Worm (Caenorhabditis elegans) whole organism, mixed stage, embryonic: ENCODE data around the gene nhr-11.
A peak's percentile ranks its signal among the peaks of the same experiment; 100 is the strongest.

Experiments
- M03D4.4 ChIP-seq: sonication (generic microtip); optimal IDR thresholded peaks from 2 replicates; lab custom pipeline; 2017; ENCODE audit warnings: mild to moderate bottlenecking, missing genetic modification characterization, missing compliant biosample characterization
- bed-3 ChIP-seq: fragments of 200-800 bp; sonication (Bioruptor generic); optimal IDR thresholded peaks from 3 replicates; lab custom pipeline; 2018; ENCODE audit warnings: mild to moderate bottlenecking, missing genetic modification characterization, moderate library complexity, missing compliant biosample characterization
- blmp-1 ChIP-seq: fragments of 150-350 bp; optimal IDR thresholded peaks from 2 replicates; lab custom pipeline; 2014; ENCODE audit warnings: missing biosample characterization, missing genetic modification characterization
- ceh-39 ChIP-seq: fragments of 150-350 bp; optimal IDR thresholded peaks from 2 replicates; lab custom pipeline; 2014; ENCODE audit warnings: missing biosample characterization, missing genetic modification characterization
- ceh-43 ChIP-seq: fragments of 200-800 bp; sonication (Bioruptor generic); optimal IDR thresholded peaks from 2 replicates; lab custom pipeline; 2018; ENCODE audit warnings: mild to moderate bottlenecking, missing genetic modification characterization, moderate library complexity, missing compliant biosample characterization
- ceh-83 ChIP-seq: fragments of 200-800 bp; sonication (Bioruptor generic); optimal IDR thresholded peaks from 2 replicates; lab custom pipeline; 2018; ENCODE audit warnings: mild to moderate bottlenecking, missing genetic modification characterization, missing compliant biosample characterization
- ces-1 ChIP-seq: fragments of 150-350 bp; optimal IDR thresholded peaks from 2 replicates; lab custom pipeline; 2014; ENCODE audit warnings: missing biosample characterization, missing genetic modification reagents, missing genetic modification characterization
- cnd-1 ChIP-seq: fragments of 200-800 bp; sonication (Bioruptor generic); optimal IDR thresholded peaks from 2 replicates; lab custom pipeline; 2018; ENCODE audit warnings: mild to moderate bottlenecking, missing genetic modification characterization, missing compliant biosample characterization
- drap-1 ChIP-seq: fragments of 200-800 bp; sonication (Bioruptor generic); optimal IDR thresholded peaks from 3 replicates; lab custom pipeline; 2018; ENCODE audit warnings: mild to moderate bottlenecking, missing genetic modification characterization, missing compliant biosample characterization
- elt-1 ChIP-seq: sonication (generic microtip); optimal IDR thresholded peaks from 2 replicates; lab custom pipeline; 2017; ENCODE audit warnings: missing genetic modification characterization, mild to moderate bottlenecking, missing compliant biosample characterization, antibody characterized with exemption, moderate library complexity, borderline replicate concordance; ENCODE audit not compliant: insufficient read depth
- elt-3 ChIP-seq: fragments of 150-350 bp; optimal IDR thresholded peaks from 2 replicates; lab custom pipeline; 2014; ENCODE audit warnings: missing biosample characterization, missing genetic modification characterization
- flh-1 ChIP-seq: fragments of 200-800 bp; sonication (Bioruptor generic); optimal IDR thresholded peaks from 2 replicates; lab custom pipeline; 2018; ENCODE audit warnings: mild to moderate bottlenecking, missing genetic modification characterization, moderate library complexity, missing compliant biosample characterization
- ham-2 ChIP-seq: fragments of 200-800 bp; sonication (Bioruptor generic); optimal IDR thresholded peaks from 2 replicates; lab custom pipeline; 2018; ENCODE audit warnings: mild to moderate bottlenecking, missing genetic modification characterization, missing compliant biosample characterization
- hlh-1 ChIP-seq: fragments of 150-350 bp; optimal IDR thresholded peaks from 2 replicates; lab custom pipeline; 2014; ENCODE audit warnings: missing biosample characterization, missing genetic modification reagents, missing genetic modification characterization
- lin-13 ChIP-seq: fragments of 150-350 bp; optimal IDR thresholded peaks from 2 replicates; lab custom pipeline; 2014; ENCODE audit warnings: missing biosample characterization, missing genetic modification characterization
- lin-32 ChIP-seq: fragments of 200-800 bp; sonication (Bioruptor generic); optimal IDR thresholded peaks from 2 replicates; lab custom pipeline; 2018; ENCODE audit warnings: mild to moderate bottlenecking, missing genetic modification characterization, missing compliant biosample characterization
- lsy-2 ChIP-seq: fragments of 150-350 bp; optimal IDR thresholded peaks from 2 replicates; lab custom pipeline; 2014; ENCODE audit warnings: missing biosample characterization, missing genetic modification characterization
- mab-5 ChIP-seq: fragments of 150-350 bp; optimal IDR thresholded peaks from 2 replicates; lab custom pipeline; 2014; ENCODE audit warnings: missing biosample characterization, missing genetic modification characterization
- mep-1 ChIP-seq: fragments of 150-350 bp; optimal IDR thresholded peaks from 2 replicates; lab custom pipeline; 2017; ENCODE audit warnings: missing biosample characterization, missing genetic modification reagents, missing genetic modification characterization, inconsistent platforms
- mls-2 ChIP-seq: sonication (generic microtip); optimal IDR thresholded peaks from 2 replicates; lab custom pipeline; 2016; ENCODE audit warnings: mild to moderate bottlenecking, missing genetic modification characterization, moderate library complexity, missing compliant biosample characterization
- nhr-12 ChIP-seq: fragments of 150-350 bp; optimal IDR thresholded peaks from 2 replicates; lab custom pipeline; 2014; ENCODE audit warnings: missing biosample characterization, missing genetic modification characterization
- nhr-2 ChIP-seq: fragments of 150-350 bp; optimal IDR thresholded peaks from 2 replicates; lab custom pipeline; 2014; ENCODE audit warnings: missing biosample characterization, missing genetic modification characterization
- nhr-237 ChIP-seq: fragments of 150-350 bp; optimal IDR thresholded peaks from 2 replicates; lab custom pipeline; 2014; ENCODE audit warnings: missing biosample characterization, missing genetic modification characterization
- nhr-28 ChIP-seq: fragments of 150-350 bp; optimal IDR thresholded peaks from 2 replicates; lab custom pipeline; 2014; ENCODE audit warnings: missing biosample characterization, missing genetic modification characterization
- nhr-76 ChIP-seq: sonication (generic microtip); optimal IDR thresholded peaks from 2 replicates; lab custom pipeline; 2017; ENCODE audit warnings: missing biosample characterization, missing genetic modification characterization
- pha-4 ChIP-seq: fragments of 150-350 bp; optimal IDR thresholded peaks from 2 replicates; lab custom pipeline; 2018; ENCODE audit warnings: missing biosample characterization, missing genetic modification reagents, missing genetic modification characterization
- sem-2 ChIP-seq: fragments of 200-800 bp; sonication (Bioruptor generic); optimal IDR thresholded peaks from 2 replicates; lab custom pipeline; 2018; ENCODE audit warnings: mild to moderate bottlenecking, missing genetic modification characterization, missing compliant biosample characterization
- sptf-1 ChIP-seq: sonication (generic microtip); optimal IDR thresholded peaks from 2 replicates; lab custom pipeline; 2017; ENCODE audit warnings: mild to moderate bottlenecking, missing genetic modification characterization, moderate library complexity, missing compliant biosample characterization
- tbx-8 ChIP-seq: fragments of 200-800 bp; sonication (Bioruptor generic); optimal IDR thresholded peaks from 2 replicates; lab custom pipeline; 2018; ENCODE audit warnings: mild to moderate bottlenecking, missing genetic modification characterization, moderate library complexity, missing compliant biosample characterization
- unc-120 ChIP-seq: sonication (generic microtip); optimal IDR thresholded peaks from 2 replicates; lab custom pipeline; 2017; ENCODE audit warnings: missing genetic modification characterization, missing compliant biosample characterization; ENCODE audit not compliant: poor library complexity, severe bottlenecking
- unc-39 ChIP-seq: fragments of 150-350 bp; optimal IDR thresholded peaks from 2 replicates; lab custom pipeline; 2014; ENCODE audit warnings: missing biosample characterization, missing genetic modification characterization
- unc-62 ChIP-seq: fragments of 150-350 bp; optimal IDR thresholded peaks from 2 replicates; lab custom pipeline; 2014; ENCODE audit warnings: missing biosample characterization, missing genetic modification reagents, missing genetic modification characterization
- zip-8 ChIP-seq: fragments of 150-350 bp; optimal IDR thresholded peaks from 2 replicates; lab custom pipeline; 2014; ENCODE audit warnings: missing biosample characterization, missing genetic modification characterization
- ztf-11 ChIP-seq: fragments of 150-350 bp; optimal IDR thresholded peaks from 2 replicates; lab custom pipeline; 2014; ENCODE audit warnings: missing biosample characterization, missing genetic modification characterization

Gene nhr-11

DNA sequence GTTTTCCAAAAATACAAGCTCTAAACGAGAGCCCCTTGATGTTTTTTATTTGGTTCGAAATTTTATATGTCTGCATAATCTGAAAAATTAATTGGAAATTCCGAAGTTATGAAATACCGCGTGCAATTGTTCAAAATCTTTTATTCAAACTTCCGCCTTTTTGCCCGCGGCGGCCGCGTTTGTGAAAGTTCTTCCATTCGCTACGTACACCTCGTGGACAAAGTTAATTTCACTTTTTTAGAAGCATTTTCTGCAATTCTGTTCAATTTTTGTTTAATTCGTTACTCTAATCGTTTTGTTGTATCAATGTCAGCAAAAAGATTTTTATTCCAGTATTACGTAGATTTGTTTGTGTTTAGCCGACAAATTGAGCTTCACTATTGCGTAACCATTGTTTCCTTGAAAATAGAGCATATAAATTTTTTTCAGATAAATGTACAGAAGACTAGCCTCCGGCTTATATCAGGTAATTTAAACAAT lies 4.5 kb downstream of the nhr-11 start, which contains the start of gene mppb-1:
Gene mppb-1, plus strand, starts transcription at position 430 of the 480 bp plus-strand sequence.
- TF ChIP-seq mls-2 (tag; lab: Kevin White, UChicago) (no peak), lsy-2 (peak; percentile 54), blmp-1 (peak; percentile 80), unc-120 (peak; percentile 13), mab-5 (tag; lab: Kevin White, UChicago) (no peak), sptf-1 (tag; lab: Kevin White, UChicago) (peak; percentile 30), nhr-76 (tag; lab: Kevin White, UChicago) (no peak), ceh-83 (GFP tag; lab: Kevin White, UChicago) (no peak), flh-1 (GFP tag; lab: Kevin White, UChicago) (no peak), ceh-39 (tag; lab: Kevin White, UChicago) (no peak), unc-62 (GFP tag; lab: Kevin White, UChicago) (no peak), bed-3 (GFP tag; lab: Kevin White, UChicago) (no peak), tbx-8 (no peak), nhr-237 (tag; lab: Kevin White, UChicago) (peak; percentile 36), zip-8 (tag; lab: Kevin White, UChicago) (peak; percentile 79), nhr-12 (no peak), ztf-11 (tag; lab: Kevin White, UChicago) (no peak), hlh-1 (no peak), nhr-2 (tag; lab: Kevin White, UChicago) (no peak), drap-1 (peak; percentile 10), lin-32 (GFP tag; lab: Kevin White, UChicago) (no peak), mep-1 (tag; lab: Kevin White, UChicago) (peak; percentile 44), M03D4.4 (no peak), lin-13 (tag; lab: Kevin White, UChicago) (no peak), nhr-28 (no peak), elt-3 (tag; lab: Kevin White, UChicago) (no peak), ham-2 (no peak), ces-1 (GFP tag; lab: Kevin White, UChicago) (no peak)

DNA sequence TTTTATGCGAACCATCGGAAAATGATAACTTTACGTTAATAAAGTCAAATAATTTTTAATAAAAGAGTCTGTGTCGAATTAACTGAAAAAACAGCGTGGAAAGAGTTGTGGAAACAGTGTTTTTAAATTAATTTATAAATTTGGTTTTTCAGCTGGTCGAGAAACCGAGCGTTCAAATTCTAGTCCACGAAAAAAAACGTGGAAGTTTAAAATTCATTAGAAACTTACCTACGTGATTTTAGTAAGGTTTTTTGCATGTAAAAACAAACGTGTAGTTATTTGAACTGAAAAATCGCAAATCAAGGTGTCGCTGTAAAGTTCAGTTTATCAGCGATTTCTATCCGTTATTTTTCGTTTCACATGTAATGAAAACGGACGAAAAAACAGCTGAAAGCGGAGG lies 8.7 kb downstream of the nhr-11 start, which contains the start of gene mans-4:
Gene mans-4, minus strand, starts transcription at position 101 of the 400 bp plus-strand sequence.
- TF ChIP-seq ces-1 (GFP tag; lab: Kevin White, UChicago): no peak
- TF ChIP-seq cnd-1 (tag; lab: Kevin White, UChicago): no peak
- no peak for TF ChIP-seq ham-2
- TF ChIP-seq ceh-83 (GFP tag; lab: Kevin White, UChicago): no peak
- TF ChIP-seq lsy-2: no peak
- no peak for TF ChIP-seq mls-2 (tag; lab: Kevin White, UChicago)
- no peak for TF ChIP-seq lin-13 (tag; lab: Kevin White, UChicago)
- no peak for TF ChIP-seq nhr-12

DNA sequence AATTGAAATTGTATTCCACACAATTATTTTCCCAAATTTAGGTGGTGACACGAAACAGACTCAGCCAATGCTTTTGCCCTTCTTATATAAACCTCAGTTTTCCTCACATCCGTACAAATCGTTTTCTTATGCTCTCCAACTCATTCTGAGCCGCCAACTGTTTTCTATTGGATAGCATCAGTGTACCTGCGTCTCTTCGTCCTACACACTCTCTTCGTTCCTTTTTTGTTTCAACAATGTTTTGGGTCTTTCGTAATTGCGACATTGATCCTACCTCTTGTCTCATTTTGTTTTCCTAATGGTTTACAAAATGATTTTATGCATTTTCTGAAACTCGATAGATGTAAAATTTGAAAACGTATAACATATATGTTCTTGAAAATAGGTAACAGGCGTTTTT lies 9.5 kb downstream of the nhr-11 start:
- TF ChIP-seq hlh-1 (peak; percentile 79), pha-4 (tag; lab: Kevin White, UChicago) (no peak)

DNA sequence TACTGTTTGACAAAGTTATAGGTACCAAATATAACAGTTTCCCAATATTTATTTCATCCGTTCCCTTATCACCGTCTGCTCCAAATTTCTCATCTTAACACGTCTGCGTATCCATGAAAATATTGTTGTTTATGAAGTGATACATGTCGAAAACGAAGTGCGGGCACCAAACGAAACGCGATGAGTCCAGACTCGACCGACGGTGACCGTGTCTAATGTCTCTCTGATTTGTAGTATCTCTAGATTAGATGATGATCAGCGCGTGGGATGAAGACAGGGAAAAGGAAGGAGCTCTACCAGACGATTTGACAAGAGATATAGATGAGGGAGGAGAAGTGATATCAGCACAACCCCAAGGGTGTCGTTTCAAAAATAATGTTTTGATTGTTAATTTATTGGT lies 10.4 kb downstream of the nhr-11 start:
- peak; percentile 83 for TF ChIP-seq unc-120
- no peak for TF ChIP-seq ceh-83 (GFP tag; lab: Kevin White, UChicago)
- TF ChIP-seq elt-1: no peak
- no peak for TF ChIP-seq M03D4.4
- TF ChIP-seq flh-1 (GFP tag; lab: Kevin White, UChicago): no peak
- peak; percentile 33 for TF ChIP-seq unc-62 (GFP tag; lab: Kevin White, UChicago)
- TF ChIP-seq ceh-43 (GFP tag; lab: Kevin White, UChicago): no peak
- TF ChIP-seq unc-39: no peak
- peak; percentile 25 for TF ChIP-seq hlh-1

DNA sequence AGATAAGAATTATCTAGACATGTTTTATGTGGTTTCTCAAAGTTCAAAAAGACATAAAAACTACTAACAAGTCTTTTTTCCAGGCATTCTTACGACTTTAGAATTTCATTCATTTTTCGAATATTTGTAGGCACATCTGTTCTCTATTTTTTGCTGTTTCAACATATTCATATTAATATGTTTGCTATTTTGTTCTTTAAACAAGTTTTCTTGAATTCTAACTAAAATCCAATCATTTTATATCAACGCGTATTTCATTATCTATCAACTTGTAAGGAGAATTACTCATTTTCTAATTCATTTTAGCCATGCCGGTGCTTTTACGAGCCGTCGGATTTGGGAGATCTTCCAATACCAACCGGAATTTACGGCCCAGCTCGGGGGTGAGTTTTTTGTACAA lies 12.3 kb downstream of the nhr-11 start, which contains the start of gene twk-8:
Gene twk-8, plus strand, starts transcription at position 301 of the 400 bp plus-strand sequence.
- TF ChIP-seq sem-2 (GFP tag; lab: Kevin White, UChicago) (no peak), tbx-8 (no peak), unc-120 (no peak), drap-1 (no peak), ceh-83 (GFP tag; lab: Kevin White, UChicago) (no peak)
